Fruit fly (Drosophila melanogaster) whole organism, embryonic: Measurements from ENCODE around the gene CCDC53.

Source experiments
- Atf6 ChIP-seq: fragments of 200-800 bp; sonication (Bioruptor generic); IDR thresholded peaks from 2 replicates; pipeline ENCODE4 v1.3.6; 2022; ENCODE audit warnings: missing biosample characterization, missing genetic modification characterization
- Awh ChIP-seq: fragments of 200-800 bp; sonication (Bioruptor generic); IDR thresholded peaks from 2 replicates; pipeline ENCODE4, ENCODE4 v1.3.6; 2022; ENCODE audit warnings: missing biosample characterization, missing genetic modification characterization
- BEAF-32 ChIP-seq: fragments of 200-800 bp; sonication (Bioruptor generic); optimal IDR thresholded peaks from 3 replicates; lab custom pipeline; 2017; ENCODE audit warnings: missing biosample characterization, missing genetic modification characterization, mild to moderate bottlenecking, moderate library complexity, missing genetic modification reagents
- CG10267 ChIP-seq: fragments of 200-800 bp; sonication (Bioruptor generic); optimal IDR thresholded peaks from 2 replicates; lab custom pipeline; 2018; ENCODE audit warnings: missing biosample characterization, mild to moderate bottlenecking, missing genetic modification characterization, moderate library complexity
- CG10321 ChIP-seq: fragments of 200-800 bp; sonication (Bioruptor generic); IDR thresholded peaks from 2 replicates; pipeline ENCODE4 v1.3.6; 2022; ENCODE audit warnings: missing biosample characterization, missing genetic modification characterization
- CG10654 ChIP-seq: fragments of 200-800 bp; sonication (Bioruptor generic); optimal IDR thresholded peaks from 2 replicates; lab custom pipeline; 2016; ENCODE audit warnings: missing biosample characterization, missing genetic modification characterization
- CG12219 ChIP-seq: fragments of 200-800 bp; sonication (Bioruptor generic); optimal IDR thresholded peaks from 3 replicates; lab custom pipeline; 2018; ENCODE audit warnings: missing biosample characterization, mild to moderate bottlenecking, missing genetic modification characterization
- CG12391 ChIP-seq: fragments of 200-800 bp; sonication (Bioruptor generic); optimal IDR thresholded peaks from 3 replicates; lab custom pipeline; 2018; ENCODE audit warnings: missing biosample characterization, mild to moderate bottlenecking, missing genetic modification characterization, moderate library complexity
- CG13287 ChIP-seq: fragments of 200-800 bp; sonication (Bioruptor generic); IDR thresholded peaks from 2 replicates; pipeline ENCODE4 v1.3.6; 2022; ENCODE audit warnings: missing biosample characterization, missing genetic modification characterization; ENCODE audit not compliant: partially characterized antibody
- CG13296 ChIP-seq: fragments of 200-800 bp; sonication (Bioruptor generic); optimal IDR thresholded peaks from 3 replicates; lab custom pipeline; 2018; ENCODE audit warnings: missing biosample characterization, mild to moderate bottlenecking, missing genetic modification characterization
- CG14710 ChIP-seq: fragments of 200-800 bp; sonication (Bioruptor generic); optimal IDR thresholded peaks from 3 replicates; lab custom pipeline; 2019; ENCODE audit warnings: missing biosample characterization, mild to moderate bottlenecking, missing genetic modification characterization, moderate library complexity
- CG15514 ChIP-seq: fragments of 200-800 bp; sonication (Bioruptor generic); optimal IDR thresholded peaks from 3 replicates; lab custom pipeline; 2017; ENCODE audit warnings: missing biosample characterization, missing genetic modification characterization, mild to moderate bottlenecking, moderate library complexity, missing genetic modification reagents
- CG15696 ChIP-seq: fragments of 200-800 bp; sonication (Bioruptor generic); optimal IDR thresholded peaks from 2 replicates; lab custom pipeline; 2019; ENCODE audit warnings: missing biosample characterization, mild to moderate bottlenecking, missing genetic modification characterization, moderate library complexity
- CG1603 ChIP-seq: fragments of 200-800 bp; sonication (Bioruptor generic); optimal IDR thresholded peaks from 2 replicates; lab custom pipeline; 2019; ENCODE audit warnings: missing biosample characterization, mild to moderate bottlenecking, missing genetic modification characterization, moderate library complexity
- CG17361 ChIP-seq: fragments of 200-800 bp; sonication (Bioruptor generic); IDR thresholded peaks from 3 replicates; pipeline ENCODE4 v1.3.6; 2022; ENCODE audit warnings: missing biosample characterization, missing genetic modification characterization
- CG18011 ChIP-seq: fragments of 200-800 bp; sonication (Bioruptor generic); optimal IDR thresholded peaks from 2 replicates; lab custom pipeline; 2017; ENCODE audit warnings: missing biosample characterization, missing genetic modification characterization, mild to moderate bottlenecking, moderate library complexity, missing genotype
- CG34224 ChIP-seq: fragments of 200-800 bp; sonication (Bioruptor generic); IDR thresholded peaks from 3 replicates; pipeline ENCODE4 v1.3.6; 2022; ENCODE audit warnings: missing biosample characterization, missing genetic modification characterization; ENCODE audit not compliant: partially characterized antibody
- CG3847 ChIP-seq: fragments of 200-800 bp; sonication (Bioruptor generic); IDR thresholded peaks from 2 replicates; pipeline ENCODE4 v1.3.6; 2022; ENCODE audit warnings: missing biosample characterization, missing genetic modification characterization
- CG5180 ChIP-seq: fragments of 200-800 bp; sonication (Bioruptor generic); optimal IDR thresholded peaks from 3 replicates; lab custom pipeline; 2017; ENCODE audit warnings: missing biosample characterization, missing genetic modification characterization, mild to moderate bottlenecking, moderate library complexity, missing genetic modification reagents
- CG6791 ChIP-seq: fragments of 200-800 bp; sonication (Bioruptor generic); IDR thresholded peaks from 3 replicates; pipeline ENCODE4 v1.3.6; 2022; ENCODE audit warnings: missing biosample characterization, missing genetic modification characterization; ENCODE audit not compliant: partially characterized antibody
- CG8924 ChIP-seq: fragments of 200-800 bp; optimal IDR thresholded peaks from 3 replicates; lab custom pipeline; 2019; ENCODE audit warnings: missing biosample characterization, mild to moderate bottlenecking, missing genetic modification characterization, moderate library complexity
- CG9797 ChIP-seq: fragments of 200-800 bp; sonication (Bioruptor generic); optimal IDR thresholded peaks from 3 replicates; lab custom pipeline; 2018; ENCODE audit warnings: missing biosample characterization, mild to moderate bottlenecking, missing genetic modification characterization
- CkIIα-i1 ChIP-seq: fragments of 200-800 bp; sonication (Bioruptor generic); IDR thresholded peaks from 2 replicates; pipeline ENCODE4 v1.3.6; 2022; ENCODE audit warnings: missing biosample characterization, missing genetic modification characterization
- D19B ChIP-seq: fragments of 200-800 bp; sonication (Bioruptor generic); optimal IDR thresholded peaks from 2 replicates; lab custom pipeline; 2017; ENCODE audit warnings: missing biosample characterization, mild to moderate bottlenecking, missing genetic modification characterization
- Dp ChIP-seq: fragments of 200-800 bp; sonication (Bioruptor generic); optimal IDR thresholded peaks from 2 replicates; lab custom pipeline; 2018; ENCODE audit warnings: missing biosample characterization, mild to moderate bottlenecking, missing genetic modification characterization, moderate library complexity
- E2f2 ChIP-seq: fragments of 200-800 bp; sonication (Bioruptor generic); IDR thresholded peaks from 2 replicates; pipeline ENCODE4 v1.3.6; 2022; ENCODE audit warnings: missing biosample characterization, missing genetic modification characterization
- HLH3B ChIP-seq: fragments of 200-800 bp; sonication (Bioruptor generic); IDR thresholded peaks from 2 replicates; pipeline ENCODE4 v1.3.6; 2022; ENCODE audit warnings: missing biosample characterization, missing genetic modification characterization
- HLH4C ChIP-seq: fragments of 200-800 bp; sonication (Bioruptor generic); IDR thresholded peaks from 3 replicates; pipeline ENCODE4 v1.3.6; 2022; ENCODE audit warnings: missing biosample characterization, missing genetic modification characterization; ENCODE audit not compliant: partially characterized antibody
- HmgD ChIP-seq: fragments of 200-800 bp; sonication (Bioruptor generic); optimal IDR thresholded peaks from 3 replicates; lab custom pipeline; 2016; ENCODE audit warnings: missing biosample characterization, missing genetic modification characterization
- MBD-R2 ChIP-seq: fragments of 200-800 bp; sonication (Bioruptor generic); IDR thresholded peaks from 2 replicates; pipeline ENCODE4 v1.3.6; 2022; ENCODE audit warnings: missing biosample characterization, missing genetic modification characterization
- MESR4 ChIP-seq: fragments of 200-800 bp; sonication (Bioruptor generic); optimal IDR thresholded peaks from 2 replicates; lab custom pipeline; 2018; ENCODE audit warnings: missing biosample characterization, mild to moderate bottlenecking, missing genetic modification characterization, moderate library complexity
- Nf-YA ChIP-seq: fragments of 200-800 bp; sonication (Bioruptor generic); IDR thresholded peaks from 2 replicates; pipeline ENCODE4 v1.3.6; 2022; ENCODE audit warnings: missing biosample characterization, missing genetic modification characterization
- YL-1 ChIP-seq: fragments of 200-800 bp; sonication (Bioruptor generic); optimal IDR thresholded peaks from 3 replicates; lab custom pipeline; 2017; ENCODE audit warnings: missing biosample characterization, mild to moderate bottlenecking, missing genetic modification characterization
- bbx ChIP-seq: fragments of 200-800 bp; sonication (Bioruptor generic); IDR thresholded peaks from 2 replicates; pipeline ENCODE4 v1.3.6; 2022; ENCODE audit warnings: missing biosample characterization, missing genetic modification characterization; ENCODE audit not compliant: partially characterized antibody
- br ChIP-seq: fragments of >200 bp; optimal IDR thresholded peaks from 2 replicates; lab custom pipeline; 2017
- cas ChIP-seq: fragments of 200-800 bp; sonication (Bioruptor generic); IDR thresholded peaks from 2 replicates; pipeline ENCODE4 v1.3.6; 2022; ENCODE audit warnings: missing biosample characterization, missing genetic modification characterization
- chinmo ChIP-seq: fragments of 200-800 bp; sonication (Bioruptor generic); IDR thresholded peaks from 4 replicates; pipeline ENCODE4 v1.3.6; 2022; ENCODE audit warnings: missing biosample characterization, missing genetic modification characterization; ENCODE audit not compliant: partially characterized antibody
- crc ChIP-seq: fragments of 200-800 bp; sonication (Bioruptor generic); optimal IDR thresholded peaks from 2 replicates; lab custom pipeline; 2016; ENCODE audit warnings: missing biosample characterization, missing genetic modification characterization
- fd96Cb ChIP-seq: fragments of 200-800 bp; sonication (Bioruptor generic); optimal IDR thresholded peaks from 2 replicates; lab custom pipeline; 2018; ENCODE audit warnings: missing biosample characterization, mild to moderate bottlenecking, missing genetic modification characterization, moderate library complexity
- gfzf ChIP-seq: fragments of 200-800 bp; sonication (Bioruptor generic); optimal IDR thresholded peaks from 2 replicates; lab custom pipeline; 2016; ENCODE audit warnings: missing biosample characterization, mild to moderate bottlenecking, missing genetic modification characterization, moderate library complexity
- hbn ChIP-seq: fragments of 200-800 bp; sonication (Bioruptor generic); IDR thresholded peaks from 2 replicates; pipeline ENCODE4 v1.3.6; 2022; ENCODE audit warnings: missing biosample characterization, missing genetic modification characterization; ENCODE audit not compliant: partially characterized antibody
- hkb ChIP-seq, 2 experiments: fragments of 200-800 bp in 1 of 2; fragments of >200 bp in 1 of 2; sonication (Bioruptor generic) in 1 of 2; IDR thresholded peaks in 1 of 2; optimal IDR thresholded peaks in 1 of 2; 2 replicates each; pipeline versions ENCODE4 v1.3.6 to Lab custom; 2017 to 2022; ENCODE audit warnings: missing biosample characterization in 1 of 2, missing genetic modification characterization in 1 of 2
- jing ChIP-seq: fragments of 200-800 bp; sonication (Bioruptor generic); optimal IDR thresholded peaks from 2 replicates; lab custom pipeline; 2018; ENCODE audit warnings: missing biosample characterization, mild to moderate bottlenecking, missing genetic modification characterization
- lbe ChIP-seq: fragments of 200-800 bp; sonication (Bioruptor generic); optimal IDR thresholded peaks from 2 replicates; lab custom pipeline; 2016; ENCODE audit warnings: missing biosample characterization, mild to moderate bottlenecking, missing genetic modification characterization
- nom ChIP-seq: fragments of 200-800 bp; sonication (Bioruptor generic); optimal IDR thresholded peaks from 2 replicates; lab custom pipeline; 2017; ENCODE audit warnings: missing biosample characterization, missing genetic modification characterization, mild to moderate bottlenecking, moderate library complexity, missing genetic modification reagents
- onecut ChIP-seq: fragments of 200-800 bp; sonication (Bioruptor generic); IDR thresholded peaks from 2 replicates; pipeline ENCODE4 v1.3.6; 2022; ENCODE audit warnings: missing biosample characterization, missing genetic modification characterization
- pzg ChIP-seq: fragments of 200-800 bp; sonication (Bioruptor generic); optimal IDR thresholded peaks from 3 replicates; lab custom pipeline; 2018; ENCODE audit warnings: missing biosample characterization, mild to moderate bottlenecking, missing genetic modification characterization, moderate library complexity
- sqz ChIP-seq: fragments of 200-800 bp; sonication (Bioruptor generic); optimal IDR thresholded peaks from 3 replicates; lab custom pipeline; 2018; ENCODE audit warnings: missing biosample characterization, mild to moderate bottlenecking, missing genetic modification characterization
- stwl ChIP-seq: fragments of 200-800 bp; sonication (Bioruptor generic); optimal IDR thresholded peaks from 3 replicates; lab custom pipeline; 2018; ENCODE audit warnings: missing biosample characterization, mild to moderate bottlenecking, missing genetic modification characterization, moderate library complexity
- trem ChIP-seq: fragments of 200-800 bp; optimal IDR thresholded peaks from 3 replicates; lab custom pipeline; 2019; ENCODE audit warnings: missing biosample characterization, mild to moderate bottlenecking, missing genetic modification characterization, moderate library complexity

Gene CCDC53

dm6 chr2L:8040872-8041271 lies at the start of gene CCDC53:
Gene CCDC53, plus strand, starts transcription at chr2L:8041106.
- TF ChIP-seq CG9797 (GFP tag; lab: Kevin White, UChicago) = peak; percentile 61
- TF ChIP-seq Awh (GFP tag; lab: Robert Waterston, UW) = no peak
- no peak for TF ChIP-seq crc
- peak; percentile 49; the same call in 1 of the 2 replicates for TF ChIP-seq MBD-R2 (GFP tag; lab: Robert Waterston, UW)
- no peak for TF ChIP-seq CG5180 (GFP tag; lab: Kevin White, UChicago)
- TF ChIP-seq lbe (GFP tag; lab: Kevin White, UChicago) = peak; percentile 19
- peak; percentile 93 for TF ChIP-seq E2f2 (GFP tag; lab: Robert Waterston, UW)
- peak; percentile 71 for TF ChIP-seq pzg (GFP tag; lab: Kevin White, UChicago)
- TF ChIP-seq bbx = peak; percentile 11; the same call in 1 of the 2 replicates
- TF ChIP-seq Nf-YA = no peak
- peak; percentile 10 for TF ChIP-seq trem (tag; lab: Kevin White, UChicago)
- TF ChIP-seq CG6791 (GFP tag; lab: Robert Waterston, UW) = 0 out of 3 replicates have a peak, but pooled peaks have one; percentile 19
- peak; percentile 33; the same call in 1 of the 2 replicates for TF ChIP-seq CG13287
- no peak for TF ChIP-seq onecut (GFP tag; lab: Robert Waterston, UW)
- 0 out of 2 replicates have a peak, but pooled peaks have one; percentile 33 for TF ChIP-seq CG3847
- TF ChIP-seq gfzf (GFP tag; lab: Kevin White, UChicago) = peak; percentile 82
- no peak for TF ChIP-seq CG18011 (GFP tag; lab: Kevin White, UChicago)
- TF ChIP-seq HLH3B (GFP tag; lab: Robert Waterston, UW) = no peak
- TF ChIP-seq CG1603 (tag; lab: Kevin White, UChicago) = peak; percentile 14
- TF ChIP-seq CG34224 (GFP tag; lab: Robert Waterston, UW) = peak; percentile 21; the same call in 1 of the 3 replicates
- no peak for TF ChIP-seq fd96Cb (tag; lab: Kevin White, UChicago)
- TF ChIP-seq BEAF-32 (GFP tag; lab: Kevin White, UChicago) = peak; percentile 34
- TF ChIP-seq stwl = peak; percentile 29
- peak; percentile 19 for TF ChIP-seq CG10267 (tag; lab: Kevin White, UChicago)
- peak; percentile 33; the same call in 1 of the 2 replicates for TF ChIP-seq hbn (GFP tag; lab: Robert Waterston, UW)
- no peak for TF ChIP-seq hkb (optimal IDR thresholded peaks at IDR 0.05; lab: Kevin White, UChicago)
- TF ChIP-seq hkb (GFP tag; IDR thresholded peaks at IDR 0.05; lab: Robert Waterston, UW) = peak; percentile 32; the same call in 1 of the 2 replicates
- TF ChIP-seq MESR4 (GFP tag; lab: Kevin White, UChicago) = peak; percentile 31
- TF ChIP-seq CG10654 (GFP tag; lab: Kevin White, UChicago) = no peak
- TF ChIP-seq YL-1 (GFP tag; lab: Kevin White, UChicago) = peak; percentile 16
- TF ChIP-seq Dp = peak; percentile 92
- TF ChIP-seq chinmo (GFP tag; lab: Robert Waterston, UW) = peak; percentile 70; the same call in 2 of the 4 replicates
- TF ChIP-seq sqz = no peak
- peak; percentile 17 for TF ChIP-seq CG15514 (GFP tag; lab: Kevin White, UChicago)
- TF ChIP-seq CG10321 (GFP tag; lab: Robert Waterston, UW) = no peak
- peak; percentile 12 for TF ChIP-seq CG14710 (tag; lab: Kevin White, UChicago)

dm6 chr2L:7991391-7991876 lies 49.5 kb upstream of the CCDC53 start:
- TF ChIP-seq nom (GFP tag; lab: Kevin White, UChicago) (peak; percentile 22), CG12391 (tag; lab: Kevin White, UChicago) (no peak), HLH4C (no peak), Atf6 (no peak), CG13296 (GFP tag; lab: Kevin White, UChicago) (no peak), D19B (GFP tag; lab: Kevin White, UChicago) (no peak), CG17361 (no peak), CG15696 (tag; lab: Kevin White, UChicago) (no peak), br (lab: Kevin White, UChicago) (no peak), CkIIα-i1 (GFP tag; lab: Robert Waterston, UW) (no peak), HmgD (GFP tag; lab: Kevin White, UChicago) (no peak), CG8924 (tag; lab: Kevin White, UChicago) (no peak), CG12219 (GFP tag; lab: Kevin White, UChicago) (no peak), jing (no peak), cas (GFP tag; lab: Robert Waterston, UW) (no peak)
